Fruit fly (Drosophila melanogaster) whole organism, embryonic: ENCODE measurements around the gene CG34258.
A peak's percentile ranks its signal among the peaks of the same experiment; 100 is the strongest.

Experiments used
- B-H1 ChIP-seq: fragments of 200-800 bp; sonication (Bioruptor generic); IDR thresholded peaks from 3 replicates; pipeline ENCODE4 v1.3.6; 2022; ENCODE audit warnings: missing biosample characterization, missing genetic modification characterization
- C15 ChIP-seq: fragments of 200-800 bp; sonication (Bioruptor generic); IDR thresholded peaks from 3 replicates; pipeline ENCODE4 v1.3.6; 2022; ENCODE audit warnings: missing biosample characterization, missing genetic modification characterization
- CG10267 ChIP-seq: fragments of 200-800 bp; sonication (Bioruptor generic); optimal IDR thresholded peaks from 2 replicates; lab custom pipeline; 2018; ENCODE audit warnings: missing biosample characterization, mild to moderate bottlenecking, missing genetic modification characterization, moderate library complexity
- CG11085 ChIP-seq: fragments of 200-800 bp; sonication (Bioruptor generic); IDR thresholded peaks from 2 replicates; pipeline ENCODE4 v1.3.6; 2022; ENCODE audit warnings: missing biosample characterization, missing genetic modification characterization
- CG11247 ChIP-seq: fragments of 200-800 bp; sonication (Bioruptor generic); IDR thresholded peaks from 2 replicates; pipeline ENCODE4 v1.3.6; 2022; ENCODE audit warnings: missing biosample characterization, missing genetic modification characterization
- CG11504 ChIP-seq: fragments of 200-800 bp; sonication (Bioruptor generic); optimal IDR thresholded peaks from 3 replicates; lab custom pipeline; 2019; ENCODE audit warnings: missing biosample characterization, mild to moderate bottlenecking, missing genetic modification characterization, moderate library complexity
- CG12769 ChIP-seq: fragments of 200-800 bp; sonication (Bioruptor generic); optimal IDR thresholded peaks from 2 replicates; lab custom pipeline; 2019; ENCODE audit warnings: missing biosample characterization, mild to moderate bottlenecking, missing genetic modification characterization, moderate library complexity
- CG13296 ChIP-seq: fragments of 200-800 bp; sonication (Bioruptor generic); optimal IDR thresholded peaks from 3 replicates; lab custom pipeline; 2018; ENCODE audit warnings: missing biosample characterization, mild to moderate bottlenecking, missing genetic modification characterization
- CG15073 ChIP-seq: fragments of 200-800 bp; sonication (Bioruptor generic); optimal IDR thresholded peaks from 2 replicates; lab custom pipeline; 2016; ENCODE audit warnings: missing biosample characterization, missing genetic modification characterization
- CG15269 ChIP-seq: fragments of 200-800 bp; sonication (Bioruptor generic); optimal IDR thresholded peaks from 2 replicates; lab custom pipeline; 2018; ENCODE audit warnings: missing biosample characterization, mild to moderate bottlenecking, missing genetic modification characterization, moderate library complexity
- CG18476 ChIP-seq: fragments of 200-800 bp; sonication (Bioruptor generic); optimal IDR thresholded peaks from 2 replicates; lab custom pipeline; 2016; ENCODE audit warnings: missing biosample characterization, mild to moderate bottlenecking, missing genetic modification characterization
- CG2202 ChIP-seq: fragments of 200-800 bp; sonication (Bioruptor generic); optimal IDR thresholded peaks from 2 replicates; lab custom pipeline; 2018; ENCODE audit warnings: missing biosample characterization, mild to moderate bottlenecking, missing genetic modification characterization
- CG30020 ChIP-seq: fragments of 200-800 bp; optimal IDR thresholded peaks from 2 replicates; lab custom pipeline; 2019; ENCODE audit warnings: missing biosample characterization, mild to moderate bottlenecking, missing genetic modification characterization, moderate library complexity
- CG31224 ChIP-seq: fragments of 200-800 bp; sonication (Bioruptor generic); IDR thresholded peaks from 2 replicates; pipeline ENCODE4 v1.3.6; 2022; ENCODE audit warnings: missing biosample characterization, missing genetic modification characterization
- CG3281 ChIP-seq: fragments of 200-800 bp; sonication (Bioruptor generic); optimal IDR thresholded peaks from 3 replicates; lab custom pipeline; 2017; ENCODE audit warnings: missing biosample characterization, mild to moderate bottlenecking, missing genetic modification characterization
- CG3847 ChIP-seq: fragments of 200-800 bp; sonication (Bioruptor generic); IDR thresholded peaks from 2 replicates; pipeline ENCODE4 v1.3.6; 2022; ENCODE audit warnings: missing biosample characterization, missing genetic modification characterization
- CG4282 ChIP-seq: fragments of 200-800 bp; sonication (Bioruptor generic); optimal IDR thresholded peaks from 2 replicates; lab custom pipeline; 2016; ENCODE audit warnings: missing biosample characterization, missing genetic modification characterization
- CG4360 ChIP-seq: fragments of 200-800 bp; sonication (Bioruptor generic); IDR thresholded peaks from 2 replicates; pipeline ENCODE4 v1.3.6; 2022; ENCODE audit warnings: missing biosample characterization, missing genetic modification characterization
- CG6813 ChIP-seq: fragments of 200-800 bp; sonication (Bioruptor generic); optimal IDR thresholded peaks from 2 replicates; lab custom pipeline; 2017; ENCODE audit warnings: missing biosample characterization, missing genetic modification characterization, mild to moderate bottlenecking, moderate library complexity, missing genetic modification reagents
- CG7556 ChIP-seq: fragments of 200-800 bp; sonication (Bioruptor generic); optimal IDR thresholded peaks from 2 replicates; lab custom pipeline; 2017; ENCODE audit warnings: missing biosample characterization, mild to moderate bottlenecking, missing genetic modification characterization
- CG8478 ChIP-seq: fragments of >200 bp; optimal IDR thresholded peaks from 2 replicates; lab custom pipeline; 2018
- Dad ChIP-seq: fragments of 200-800 bp; sonication (Bioruptor generic); optimal IDR thresholded peaks from 3 replicates; lab custom pipeline; 2016; ENCODE audit warnings: missing biosample characterization, missing genetic modification characterization
- Dll ChIP-seq: fragments of 200-800 bp; sonication (Bioruptor generic); IDR thresholded peaks from 4 replicates; pipeline ENCODE4 v1.3.6; 2022; ENCODE audit warnings: missing biosample characterization, missing genetic modification characterization; ENCODE audit not compliant: partially characterized antibody
- Doc3 ChIP-seq: fragments of 200-800 bp; sonication (Bioruptor generic); IDR thresholded peaks from 3 replicates; pipeline ENCODE4 v1.3.6; 2022; ENCODE audit warnings: missing biosample characterization, missing genetic modification characterization; ENCODE audit not compliant: partially characterized antibody
- Drgx ChIP-seq: fragments of 200-800 bp; sonication (Bioruptor generic); IDR thresholded peaks from 2 replicates; pipeline ENCODE4 v1.3.6; 2022; ENCODE audit warnings: missing biosample characterization, missing genetic modification characterization
- Hand ChIP-seq: fragments of 200-800 bp; sonication (Bioruptor generic); optimal IDR thresholded peaks from 2 replicates; lab custom pipeline; 2017; ENCODE audit warnings: mild to moderate bottlenecking, missing biosample characterization, missing genetic modification reagents, missing genetic modification characterization
- Hmr ChIP-seq: fragments of 200-800 bp; sonication (Bioruptor generic); optimal IDR thresholded peaks from 3 replicates; lab custom pipeline; 2017; ENCODE audit warnings: mild to moderate bottlenecking, missing biosample characterization, missing genetic modification reagents, missing genetic modification characterization
- Lpt ChIP-seq: fragments of >200 bp; optimal IDR thresholded peaks from 2 replicates; lab custom pipeline; 2018; ENCODE audit warnings: missing biosample characterization, missing genetic modification characterization
- Myb ChIP-seq: fragments of 200-800 bp; sonication (Bioruptor generic); optimal IDR thresholded peaks from 2 replicates; lab custom pipeline; 2016; ENCODE audit warnings: missing biosample characterization, missing genetic modification characterization
- NC2α ChIP-seq: fragments of 200-800 bp; sonication (Bioruptor generic); optimal IDR thresholded peaks from 2 replicates; lab custom pipeline; 2016; ENCODE audit warnings: missing biosample characterization, missing genetic modification characterization
- NC2β ChIP-seq: fragments of 200-800 bp; sonication (Bioruptor generic); optimal IDR thresholded peaks from 2 replicates; lab custom pipeline; 2016; ENCODE audit warnings: missing biosample characterization, missing genetic modification characterization
- Oaz ChIP-seq: fragments of 200-800 bp; sonication (Bioruptor generic); IDR thresholded peaks from 2 replicates; pipeline ENCODE4 v1.3.6; 2022; ENCODE audit warnings: missing biosample characterization, missing genetic modification characterization
- Xrp1 ChIP-seq: fragments of 200-800 bp; sonication (Bioruptor generic); IDR thresholded peaks from 2 replicates; pipeline ENCODE4 v1.3.6; 2022; ENCODE audit warnings: missing biosample characterization, missing genetic modification characterization
- ase ChIP-seq: fragments of 200-800 bp; sonication (Bioruptor generic); IDR thresholded peaks from 3 replicates; pipeline ENCODE4 v1.3.6; 2022; ENCODE audit warnings: missing biosample characterization, missing genetic modification characterization
- ato ChIP-seq: fragments of 200-800 bp; sonication (Bioruptor generic); IDR thresholded peaks from 2 replicates; pipeline ENCODE4 v1.3.6; 2022; ENCODE audit warnings: missing biosample characterization, missing genetic modification characterization; ENCODE audit not compliant: partially characterized antibody
- emc ChIP-seq: fragments of 200-800 bp; sonication (Bioruptor generic); optimal IDR thresholded peaks from 2 replicates; lab custom pipeline; 2016; ENCODE audit warnings: missing biosample characterization, missing genetic modification characterization
- fd102C ChIP-seq: fragments of 200-800 bp; sonication (Bioruptor generic); optimal IDR thresholded peaks from 2 replicates; lab custom pipeline; 2018; ENCODE audit warnings: missing biosample characterization, mild to moderate bottlenecking, missing genetic modification characterization, moderate library complexity
- hkb ChIP-seq, 2 experiments: fragments of 200-800 bp in 1 of 2; fragments of >200 bp in 1 of 2; sonication (Bioruptor generic) in 1 of 2; IDR thresholded peaks in 1 of 2; optimal IDR thresholded peaks in 1 of 2; 2 replicates each; pipeline versions ENCODE4 v1.3.6 to Lab custom; 2017 to 2022; ENCODE audit warnings: missing biosample characterization in 1 of 2, missing genetic modification characterization in 1 of 2
- jumu ChIP-seq: fragments of 200-800 bp; sonication (Bioruptor generic); optimal IDR thresholded peaks from 3 replicates; lab custom pipeline; 2016; ENCODE audit warnings: missing biosample characterization, missing genetic modification characterization
- kah ChIP-seq: fragments of 200-800 bp; sonication (Bioruptor generic); optimal IDR thresholded peaks from 2 replicates; lab custom pipeline; 2018; ENCODE audit warnings: missing biosample characterization, mild to moderate bottlenecking, missing genetic modification characterization
- knrl ChIP-seq: fragments of 200-800 bp; sonication (Bioruptor generic); IDR thresholded peaks from 3 replicates; pipeline ENCODE4 v1.3.6; 2022; ENCODE audit warnings: missing biosample characterization, missing genetic modification characterization; ENCODE audit not compliant: partially characterized antibody
- lov ChIP-seq, 2 experiments: fragments of 200-800 bp in 1 of 2; fragments of >200 bp in 1 of 2; sonication (Bioruptor generic) in 1 of 2; IDR thresholded peaks in 1 of 2; optimal IDR thresholded peaks in 1 of 2; 2 replicates in 1 of 2; 3 replicates in 1 of 2; pipeline versions ENCODE4 v1.3.6 to Lab custom; 2017 to 2022; ENCODE audit warnings: missing biosample characterization in 1 of 2, missing genetic modification characterization in 1 of 2
- mld ChIP-seq: fragments of 200-800 bp; sonication (Bioruptor generic); IDR thresholded peaks from 3 replicates; pipeline ENCODE4 v1.3.6; 2022; ENCODE audit warnings: missing biosample characterization, missing genetic modification characterization; ENCODE audit not compliant: partially characterized antibody
- ranshi ChIP-seq: fragments of 200-800 bp; sonication (Bioruptor generic); IDR thresholded peaks from 2 replicates; pipeline ENCODE4 v1.3.6; 2022; ENCODE audit warnings: missing biosample characterization, missing genetic modification characterization
- repo ChIP-seq: fragments of 200-800 bp; sonication (Bioruptor generic); optimal IDR thresholded peaks from 2 replicates; lab custom pipeline; 2016; ENCODE audit warnings: missing biosample characterization, missing genetic modification characterization
- ro ChIP-seq: fragments of 200-800 bp; sonication (Bioruptor generic); IDR thresholded peaks from 2 replicates; pipeline ENCODE4 v1.3.6; 2022; ENCODE audit warnings: missing biosample characterization, missing genetic modification characterization
- sisA ChIP-seq: fragments of 200-800 bp; sonication (Bioruptor generic); IDR thresholded peaks from 2 replicates; pipeline ENCODE4 v1.3.6; 2022; ENCODE audit warnings: missing biosample characterization, missing genetic modification characterization
- sug ChIP-seq: fragments of 200-800 bp; optimal IDR thresholded peaks from 2 replicates; lab custom pipeline; 2019; ENCODE audit warnings: missing biosample characterization, mild to moderate bottlenecking, missing genetic modification characterization, moderate library complexity
- ttk ChIP-seq: fragments of 200-800 bp; sonication (Bioruptor generic); IDR thresholded peaks from 2 replicates; pipeline ENCODE4 v2.1.2; 2022; ENCODE audit warnings: missing biosample characterization, missing genetic modification characterization
- unpg ChIP-seq: fragments of 200-800 bp; sonication (Bioruptor generic); optimal IDR thresholded peaks from 3 replicates; lab custom pipeline; 2018; ENCODE audit warnings: missing biosample characterization, mild to moderate bottlenecking, missing genetic modification characterization, moderate library complexity
- zfh1 ChIP-seq: fragments of 200-800 bp; sonication (Bioruptor generic); IDR thresholded peaks from 3 replicates; pipeline ENCODE4 v1.3.6; 2022; ENCODE audit warnings: missing biosample characterization, missing genetic modification characterization

Gene CG34258

dm6 chr3L:19961805-19962204, 10.0 kb upstream of the CG34258 start (continued):
- TF ChIP-seq sisA (GFP tag; lab: Robert Waterston, UW) (no peak), C15 (GFP tag; lab: Robert Waterston, UW) (no peak), CG3281 (GFP tag; lab: Kevin White, UChicago) (no peak), zfh1 (GFP tag; lab: Robert Waterston, UW) (no peak), ro (GFP tag; lab: Robert Waterston, UW) (no peak), CG15269 (tag; lab: Kevin White, UChicago) (peak; percentile 38), ttk (GFP tag; lab: Robert Waterston, UW) (no peak), Xrp1 (GFP tag; lab: Robert Waterston, UW) (no peak), Drgx (no peak), CG6813 (peak; percentile 25), Dll (GFP tag; lab: Robert Waterston, UW) (no peak), mld (no peak), CG3847 (GFP tag; lab: Robert Waterston, UW) (no peak), lov (optimal IDR thresholded peaks at IDR 0.05; lab: Kevin White, UChicago) (no peak), lov (GFP tag; IDR thresholded peaks at IDR 0.05; lab: Robert Waterston, UW) (no peak), jumu (GFP tag; lab: Kevin White, UChicago) (no peak), CG18476 (GFP tag; lab: Kevin White, UChicago) (no peak), CG13296 (GFP tag; lab: Kevin White, UChicago) (no peak), Hand (GFP tag; lab: Kevin White, UChicago) (peak; percentile 75), unpg (GFP tag; lab: Kevin White, UChicago) (peak; percentile 44), CG12769 (tag; lab: Kevin White, UChicago) (peak; percentile 45), CG11504 (tag; lab: Kevin White, UChicago) (peak; percentile 50), hkb (optimal IDR thresholded peaks at IDR 0.05; lab: Kevin White, UChicago) (no peak), hkb (GFP tag; IDR thresholded peaks at IDR 0.05; lab: Robert Waterston, UW) (peak; percentile 27; the same call in 1 of the 2 replicates), CG30020 (tag; lab: Kevin White, UChicago) (no peak), CG10267 (tag; lab: Kevin White, UChicago) (no peak), Hmr (GFP tag; lab: Kevin White, UChicago) (peak; percentile 68), CG31224 (no peak), CG4282 (GFP tag; lab: Kevin White, UChicago) (no peak), repo (GFP tag; lab: Kevin White, UChicago) (no peak), CG4360 (GFP tag; lab: Robert Waterston, UW) (no peak), fd102C (no peak), Myb (GFP tag; lab: Kevin White, UChicago) (no peak), Oaz (GFP tag; lab: Robert Waterston, UW) (peak; percentile 16; the same call in 1 of the 2 replicates), Lpt (GFP tag; lab: Kevin White, UChicago) (no peak), CG15073 (GFP tag; lab: Kevin White, UChicago) (no peak), sug (tag; lab: Kevin White, UChicago) (peak; percentile 17), kah (GFP tag; lab: Kevin White, UChicago) (no peak), ase (GFP tag; lab: Robert Waterston, UW) (no peak), emc (GFP tag; lab: Kevin White, UChicago) (no peak), B-H1 (GFP tag; lab: Robert Waterston, UW) (no peak), CG11247 (no peak), CG8478 (no peak), Doc3 (GFP tag; lab: Robert Waterston, UW) (no peak), NC2α (GFP tag; lab: Kevin White, UChicago) (no peak), ato (GFP tag; lab: Robert Waterston, UW) (no peak), NC2β (GFP tag; lab: Kevin White, UChicago) (no peak), CG7556 (GFP tag; lab: Kevin White, UChicago) (peak; percentile 53), Dad (no peak), CG11085 (GFP tag; lab: Robert Waterston, UW) (no peak), ranshi (GFP tag; lab: Robert Waterston, UW) (no peak), CG2202 (tag; lab: Kevin White, UChicago) (no peak), knrl (no peak)
